Worm (Caenorhabditis elegans): ENCODE results near the gene F53F8.6.

- no peak for TF ChIP-seq nhr-77 (tag; optimal IDR thresholded peaks at IDR 0.05)
- no peak for TF ChIP-seq nhr-111 (GFP tag; optimal IDR thresholded peaks at IDR 0.05)
- no peak for TF ChIP-seq zfp-2 (tag; optimal IDR thresholded peaks at IDR 0.05)
- peak; percentile 28 for TF ChIP-seq nhr-28 (tag; optimal IDR thresholded peaks at IDR 0.05)
- no peak for TF ChIP-seq Y105C5A.15 (GFP tag; IDR thresholded peaks at IDR 0.05)
- no peak for TF ChIP-seq dve-1 (tag; optimal IDR thresholded peaks at IDR 0.05; ENCODE audit: insufficient read depth)
- no peak for TF ChIP-seq snpc-1.2 (GFP tag; IDR thresholded peaks at IDR 0.05)
- TF ChIP-seq mdl-1 (tag; optimal IDR thresholded peaks at IDR 0.05): no peak
- TF ChIP-seq egl-27 (tag; optimal IDR thresholded peaks at IDR 0.05): no peak
- no peak for TF ChIP-seq unc-62 (GFP tag; optimal IDR thresholded peaks at IDR 0.05 in 1 of 2)
- TF ChIP-seq unc-62 (tag; optimal IDR thresholded peaks at IDR 0.05): no peak
- TF ChIP-seq hlh-30 (tag; optimal IDR thresholded peaks at IDR 0.05; ENCODE audit: insufficient read depth): peak; percentile 45
- TF ChIP-seq mep-1 (tag; optimal IDR thresholded peaks at IDR 0.05): peak; percentile 1
- TF ChIP-seq Y48G9A.11 (GFP tag; IDR thresholded peaks at IDR 0.05): no peak
These were observed 11.1 kb upstream of the F53F8.6 start for ce11 chrV:20692903-20693302.

Data from whole organism, L4 larva.